Fruit fly (Drosophila melanogaster) whole organism, embryonic: ENCODE data around the gene yellow-e3.

Experiments
- Adf1 ChIP-seq: fragments of 200-800 bp; sonication (Bioruptor generic); IDR thresholded peaks from 2 replicates; pipeline ENCODE4 v1.3.6; 2022; ENCODE audit warnings: missing biosample characterization, missing genetic modification characterization
- Bteb2 ChIP-seq: fragments of 200-800 bp; sonication (Bioruptor generic); optimal IDR thresholded peaks from 2 replicates; lab custom pipeline; 2016; ENCODE audit warnings: missing biosample characterization, missing genetic modification characterization
- CG10321 ChIP-seq: fragments of 200-800 bp; sonication (Bioruptor generic); IDR thresholded peaks from 2 replicates; pipeline ENCODE4 v1.3.6; 2022; ENCODE audit warnings: missing biosample characterization, missing genetic modification characterization
- CG10366 ChIP-seq: fragments of 200-800 bp; sonication (Bioruptor generic); IDR thresholded peaks from 2 replicates; pipeline ENCODE4 v1.3.6; 2022; ENCODE audit warnings: missing biosample characterization, missing genetic modification characterization
- CG10565 ChIP-seq: fragments of 200-800 bp; sonication (Bioruptor generic); optimal IDR thresholded peaks from 3 replicates; lab custom pipeline; 2016; ENCODE audit warnings: missing biosample characterization, mild to moderate bottlenecking, missing genetic modification characterization
- CG10654 ChIP-seq: fragments of 200-800 bp; sonication (Bioruptor generic); optimal IDR thresholded peaks from 2 replicates; lab custom pipeline; 2016; ENCODE audit warnings: missing biosample characterization, missing genetic modification characterization
- CG10959 ChIP-seq: fragments of 200-800 bp; sonication (Bioruptor generic); IDR thresholded peaks from 2 replicates; pipeline ENCODE4 v1.3.6; 2022; ENCODE audit warnings: missing biosample characterization, missing genetic modification characterization
- CG10979 ChIP-seq: fragments of 200-800 bp; sonication (Bioruptor generic); optimal IDR thresholded peaks from 2 replicates; lab custom pipeline; 2018; ENCODE audit warnings: missing biosample characterization, mild to moderate bottlenecking, missing genetic modification characterization, moderate library complexity
- CG11247 ChIP-seq: fragments of 200-800 bp; sonication (Bioruptor generic); IDR thresholded peaks from 2 replicates; pipeline ENCODE4 v1.3.6; 2022; ENCODE audit warnings: missing biosample characterization, missing genetic modification characterization
- CG12071 ChIP-seq: fragments of 200-800 bp; sonication (Bioruptor generic); optimal IDR thresholded peaks from 3 replicates; lab custom pipeline; 2018; ENCODE audit warnings: missing biosample characterization, mild to moderate bottlenecking, missing genetic modification characterization
- CG12219 ChIP-seq: fragments of 200-800 bp; sonication (Bioruptor generic); optimal IDR thresholded peaks from 3 replicates; lab custom pipeline; 2018; ENCODE audit warnings: missing biosample characterization, mild to moderate bottlenecking, missing genetic modification characterization
- CG12236 ChIP-seq: fragments of 200-800 bp; sonication (Bioruptor generic); optimal IDR thresholded peaks from 2 replicates; lab custom pipeline; 2016; ENCODE audit warnings: missing biosample characterization, missing genetic modification characterization
- CG13424 ChIP-seq: fragments of 200-800 bp; sonication (Bioruptor generic); optimal IDR thresholded peaks from 2 replicates; lab custom pipeline; 2019; ENCODE audit warnings: missing biosample characterization, mild to moderate bottlenecking, missing genetic modification characterization, moderate library complexity
- CG17829 ChIP-seq: fragments of 200-800 bp; optimal IDR thresholded peaks from 2 replicates; lab custom pipeline; 2019; ENCODE audit warnings: missing biosample characterization, mild to moderate bottlenecking, missing genetic modification characterization, moderate library complexity
- CG2116 ChIP-seq: fragments of 200-800 bp; sonication (Bioruptor generic); optimal IDR thresholded peaks from 3 replicates; lab custom pipeline; 2018; ENCODE audit warnings: missing biosample characterization, mild to moderate bottlenecking, missing genetic modification characterization
- CG2199 ChIP-seq: fragments of 200-800 bp; sonication (Bioruptor generic); IDR thresholded peaks from 3 replicates; pipeline ENCODE4 v1.3.6; 2022; ENCODE audit warnings: missing biosample characterization, missing genetic modification characterization
- CG2202 ChIP-seq: fragments of 200-800 bp; sonication (Bioruptor generic); optimal IDR thresholded peaks from 2 replicates; lab custom pipeline; 2018; ENCODE audit warnings: missing biosample characterization, mild to moderate bottlenecking, missing genetic modification characterization
- CG4820 ChIP-seq: fragments of 200-800 bp; sonication (Bioruptor generic); optimal IDR thresholded peaks from 3 replicates; lab custom pipeline; 2016; ENCODE audit warnings: missing biosample characterization, missing genetic modification characterization
- CG6765 ChIP-seq: fragments of 200-800 bp; sonication (Bioruptor generic); optimal IDR thresholded peaks from 3 replicates; lab custom pipeline; 2017; ENCODE audit warnings: missing biosample characterization, mild to moderate bottlenecking, missing genetic modification characterization
- CG6813 ChIP-seq: fragments of 200-800 bp; sonication (Bioruptor generic); optimal IDR thresholded peaks from 2 replicates; lab custom pipeline; 2017; ENCODE audit warnings: missing biosample characterization, missing genetic modification characterization, mild to moderate bottlenecking, moderate library complexity, missing genetic modification reagents
- CG7745 ChIP-seq: fragments of 200-800 bp; sonication (Bioruptor generic); optimal IDR thresholded peaks from 2 replicates; lab custom pipeline; 2018; ENCODE audit warnings: missing biosample characterization, mild to moderate bottlenecking, missing genetic modification characterization, moderate library complexity
- CG7928 ChIP-seq: fragments of 200-800 bp; sonication (Bioruptor generic); optimal IDR thresholded peaks from 2 replicates; lab custom pipeline; 2017; ENCODE audit warnings: missing biosample characterization, mild to moderate bottlenecking, missing genetic modification characterization
- CG7963 ChIP-seq: fragments of 200-800 bp; sonication (Bioruptor generic); IDR thresholded peaks from 3 replicates; pipeline ENCODE4 v1.3.6; 2022; ENCODE audit warnings: missing biosample characterization, missing genetic modification characterization; ENCODE audit not compliant: partially characterized antibody
- CG8388 ChIP-seq: fragments of 200-800 bp; sonication (Bioruptor generic); optimal IDR thresholded peaks from 2 replicates; lab custom pipeline; 2019; ENCODE audit warnings: missing biosample characterization, mild to moderate bottlenecking, missing genetic modification characterization, moderate library complexity
- CG9797 ChIP-seq: fragments of 200-800 bp; sonication (Bioruptor generic); optimal IDR thresholded peaks from 3 replicates; lab custom pipeline; 2018; ENCODE audit warnings: missing biosample characterization, mild to moderate bottlenecking, missing genetic modification characterization
- CG9932 ChIP-seq: fragments of 200-800 bp; sonication (Bioruptor generic); IDR thresholded peaks from 2 replicates; pipeline ENCODE4 v1.3.6; 2022; ENCODE audit warnings: missing biosample characterization, missing genetic modification characterization
- CTCF ChIP-seq: fragments of 200-800 bp; sonication (Bioruptor generic); optimal IDR thresholded peaks from 2 replicates; lab custom pipeline; 2017; ENCODE audit warnings: missing biosample characterization, mild to moderate bottlenecking, missing genetic modification characterization, moderate library complexity
- D ChIP-seq, 2 experiments: fragments of 200-800 bp in 1 of 2; fragments of >200 bp in 1 of 2; sonication (Bioruptor generic) in 1 of 2; optimal IDR thresholded peaks; 2 replicates in 1 of 2; 3 replicates in 1 of 2; lab custom pipeline; 2017; ENCODE audit warnings: mild to moderate bottlenecking in 1 of 2, missing biosample characterization in 1 of 2, missing genetic modification characterization in 1 of 2, missing genetic modification reagents in 1 of 2
- Dfd ChIP-seq, 2 experiments: fragments of >200 bp; optimal IDR thresholded peaks; 2 replicates each; lab custom pipeline; 2017; ENCODE audit warnings: missing biosample characterization in 2 of 2, missing genetic modification characterization in 2 of 2
- Dp ChIP-seq: fragments of 200-800 bp; sonication (Bioruptor generic); optimal IDR thresholded peaks from 2 replicates; lab custom pipeline; 2018; ENCODE audit warnings: missing biosample characterization, mild to moderate bottlenecking, missing genetic modification characterization, moderate library complexity
- Ets65A ChIP-seq: fragments of 200-800 bp; sonication (Bioruptor generic); peaks from one replicate; lab custom pipeline; 2016; ENCODE audit warnings: missing biosample characterization, missing genetic modification characterization
- H15 ChIP-seq: fragments of 200-800 bp; sonication (Bioruptor generic); IDR thresholded peaks from 3 replicates; pipeline ENCODE4 v1.3.6; 2022; ENCODE audit warnings: missing biosample characterization, missing genetic modification characterization
- Hr51 ChIP-seq, 2 experiments: fragments of 200-800 bp; sonication (Bioruptor generic); optimal IDR thresholded peaks; 2 replicates in 1 of 2; 3 replicates in 1 of 2; lab custom pipeline; 2016 to 2018; ENCODE audit warnings: missing biosample characterization in 2 of 2, missing genetic modification characterization in 2 of 2, mild to moderate bottlenecking in 1 of 2, moderate library complexity in 1 of 2
- Mrtf ChIP-seq: fragments of 200-800 bp; sonication (Bioruptor generic); IDR thresholded peaks from 3 replicates; pipeline ENCODE4 v1.3.6; 2022; ENCODE audit warnings: missing biosample characterization, missing genetic modification characterization
- Nf-YA ChIP-seq: fragments of 200-800 bp; sonication (Bioruptor generic); IDR thresholded peaks from 2 replicates; pipeline ENCODE4 v1.3.6; 2022; ENCODE audit warnings: missing biosample characterization, missing genetic modification characterization
- amos ChIP-seq: fragments of 200-800 bp; sonication (Bioruptor generic); IDR thresholded peaks from 2 replicates; pipeline ENCODE4 v1.3.6; 2022; ENCODE audit warnings: missing biosample characterization, missing genetic modification characterization; ENCODE audit not compliant: partially characterized antibody
- ap ChIP-seq: fragments of 200-800 bp; sonication (Bioruptor generic); IDR thresholded peaks from 2 replicates; pipeline ENCODE4 v1.3.6; 2022; ENCODE audit warnings: missing biosample characterization, missing genetic modification characterization
- br ChIP-seq: fragments of >200 bp; optimal IDR thresholded peaks from 2 replicates; lab custom pipeline; 2017
- da ChIP-seq: fragments of 200-800 bp; sonication (Bioruptor generic); optimal IDR thresholded peaks from 2 replicates; lab custom pipeline; 2016; ENCODE audit warnings: missing biosample characterization, missing genetic modification characterization
- dm ChIP-seq: fragments of 200-800 bp; sonication (Bioruptor generic); optimal IDR thresholded peaks from 3 replicates; lab custom pipeline; 2016; ENCODE audit warnings: missing biosample characterization, missing genetic modification characterization
- eve ChIP-seq, 2 experiments: fragments of >200 bp; optimal IDR thresholded peaks; 2 replicates each; lab custom pipeline; 2017; ENCODE audit warnings: missing biosample characterization in 2 of 2, missing genetic modification characterization in 2 of 2
- hth ChIP-seq: fragments of >200 bp; optimal IDR thresholded peaks from 2 replicates; lab custom pipeline; 2017; ENCODE audit warnings: inconsistent platforms
- kay ChIP-seq: fragments of 200-800 bp; sonication (Bioruptor generic); optimal IDR thresholded peaks from 2 replicates; lab custom pipeline; 2016; ENCODE audit warnings: missing biosample characterization, missing genetic modification characterization
- ken ChIP-seq: fragments of 200-800 bp; sonication (Bioruptor generic); IDR thresholded peaks from 3 replicates; pipeline ENCODE4 v1.3.6; 2022; ENCODE audit warnings: missing biosample characterization, missing genetic modification characterization
- lola ChIP-seq, 3 experiments: fragments of >200 bp in 2 of 3; fragments of 200-800 bp in 1 of 3; sonication (Bioruptor generic) in 1 of 3; optimal IDR thresholded peaks; 2 replicates each; lab custom pipeline; 2017 to 2019; ENCODE audit warnings: missing biosample characterization in 3 of 3, missing genetic modification characterization in 3 of 3, mild to moderate bottlenecking in 1 of 3, moderate library complexity in 1 of 3
- maf-S ChIP-seq: fragments of 200-800 bp; sonication (Bioruptor generic); optimal IDR thresholded peaks from 2 replicates; lab custom pipeline; 2016; ENCODE audit warnings: missing biosample characterization, missing genetic modification characterization
- run ChIP-seq: fragments of 200-800 bp; sonication (Bioruptor generic); optimal IDR thresholded peaks from 3 replicates; lab custom pipeline; 2018; ENCODE audit warnings: missing biosample characterization, mild to moderate bottlenecking, missing genetic modification characterization
- sima ChIP-seq: fragments of 200-800 bp; sonication (Bioruptor generic); optimal IDR thresholded peaks from 2 replicates; lab custom pipeline; 2016; ENCODE audit warnings: missing biosample characterization, missing genetic modification characterization
- stwl ChIP-seq: fragments of 200-800 bp; sonication (Bioruptor generic); optimal IDR thresholded peaks from 3 replicates; lab custom pipeline; 2018; ENCODE audit warnings: missing biosample characterization, mild to moderate bottlenecking, missing genetic modification characterization, moderate library complexity
- tio ChIP-seq: fragments of 200-800 bp; sonication (Bioruptor generic); optimal IDR thresholded peaks from 2 replicates; lab custom pipeline; 2017; ENCODE audit warnings: missing biosample characterization, missing genetic modification characterization, inconsistent platforms
- z ChIP-seq: fragments of 200-800 bp; sonication (Bioruptor generic); IDR thresholded peaks from 3 replicates; pipeline ENCODE4 v1.3.6; 2022; ENCODE audit warnings: missing biosample characterization, missing genetic modification characterization

yellow-e3 gene

dm6 chr3R:13434325-13435168, 29.9 kb upstream of the yellow-e3 start, which contains the start of gene yrt:
TSS of gene yrt (minus strand) at chr3R:13434984.
- TF ChIP-seq ap (no peak), Dp (GFP tag; lab: Kevin White, UChicago) (peak; percentile 49), Nf-YA (GFP tag; lab: Robert Waterston, UW) (no peak), CG7963 (no peak), run (no peak), CG6813 (no peak), CG10565 (GFP tag; lab: Kevin White, UChicago) (no peak), CG2116 (GFP tag; lab: Kevin White, UChicago) (peak; percentile 16), CG10654 (no peak), lola (GFP tag; optimal IDR thresholded peaks at IDR 0.05; lab: Kevin White, UChicago) (no peak), Mrtf (GFP tag; lab: Robert Waterston, UW) (no peak), CG6765 (no peak), CG17829 (tag; lab: Kevin White, UChicago) (no peak), CG8388 (no peak), kay (no peak), Dfd (GFP tag; optimal IDR thresholded peaks at IDR 0.05; lab: Kevin White, UChicago) (no peak), sima (GFP tag; lab: Kevin White, UChicago) (no peak), CG10959 (GFP tag; lab: Robert Waterston, UW) (no peak), maf-S (GFP tag; lab: Kevin White, UChicago) (no peak), CG9797 (peak; percentile 95), dm (GFP tag; lab: Kevin White, UChicago) (no peak), CG12219 (GFP tag; lab: Kevin White, UChicago) (no peak), CG7745 (tag; lab: Kevin White, UChicago) (peak; percentile 94), CG10366 (no peak), CTCF (peak; percentile 77), br (lab: Kevin White, UChicago) (no peak), CG12071 (GFP tag; lab: Kevin White, UChicago) (no peak), hth (no peak), D (optimal IDR thresholded peaks at IDR 0.05; lab: Kevin White, UChicago) (no peak), D (GFP tag; optimal IDR thresholded peaks at IDR 0.05; lab: Kevin White, UChicago) (no peak), da (GFP tag; lab: Kevin White, UChicago) (no peak), CG9932 (GFP tag; lab: Robert Waterston, UW) (no peak), tio (GFP tag; lab: Kevin White, UChicago) (no peak), Ets65A (GFP tag; lab: Kevin White, UChicago) (peak; percentile 88), CG7928 (no peak), CG2202 (tag; lab: Kevin White, UChicago) (no peak), ken (GFP tag; lab: Robert Waterston, UW) (no peak), Adf1 (GFP tag; lab: Robert Waterston, UW) (no peak), CG2199 (GFP tag; lab: Robert Waterston, UW) (peak; percentile 18; the same call in 1 of the 3 replicates), Bteb2 (GFP tag; lab: Kevin White, UChicago) (no peak), CG10321 (GFP tag; lab: Robert Waterston, UW) (no peak), CG13424 (tag; lab: Kevin White, UChicago) (no peak), CG4820 (no peak), H15 (no peak), Hr51 (GFP tag; optimal IDR thresholded peaks at IDR 0.05; lab: Kevin White, UChicago) (no peak), eve (GFP tag; optimal IDR thresholded peaks at IDR 0.05; lab: Kevin White, UChicago) (no peak), amos (GFP tag; lab: Robert Waterston, UW) (peak; percentile 20; the same call in 1 of the 2 replicates), stwl (peak; percentile 68), CG11247 (GFP tag; lab: Robert Waterston, UW) (no peak), CG12236 (GFP tag; lab: Kevin White, UChicago) (no peak), CG10979 (tag; lab: Kevin White, UChicago) (no peak), z (GFP tag; lab: Robert Waterston, UW) (no peak)
